Worm (Caenorhabditis elegans) whole organism, L4/young adult: Measurements from ENCODE around the gene col-12.

Experiments
- W03F9.2 ChIP-seq: fragments of 150-350 bp; optimal IDR thresholded peaks from 2 replicates; lab custom pipeline; 2014; ENCODE audit warnings: missing biosample characterization, missing genetic modification characterization
- dao-5 ChIP-seq: sonication (generic microtip); optimal IDR thresholded peaks from 2 replicates; lab custom pipeline; 2016; ENCODE audit warnings: missing genotype, missing genetic modification characterization, moderate library complexity, missing compliant biosample characterization
- him-1 ChIP-seq: sonication (generic microtip); optimal IDR thresholded peaks from 2 replicates; lab custom pipeline; 2016; ENCODE audit warnings: missing genotype, missing genetic modification reagents, missing genetic modification characterization, missing compliant biosample characterization

ce11 chrV:10406313-10406712, 18.7 kb downstream of the col-12 start, which contains the start of gene F15H10.7:
- no peak for TF ChIP-seq him-1
- no peak for TF ChIP-seq dao-5 (tag; lab: Kevin White, UChicago)
- no peak for TF ChIP-seq W03F9.2 (tag; lab: Kevin White, UChicago)
